Worm (Caenorhabditis elegans): ENCODE measurements around the gene best-17.

The best-17 gene

ce11 chrIII:595449-595848 is 14.0 kb downstream of the best-17 start:
- TF ChIP-seq egl-27 (tag; optimal IDR thresholded peaks at IDR 0.05) (no peak), aly-2 (tag; optimal IDR thresholded peaks at IDR 0.05) (no peak), ceh-28 (tag; optimal IDR thresholded peaks at IDR 0.05) (no peak), ztf-4 (tag; optimal IDR thresholded peaks at IDR 0.05) (no peak), egl-5 (tag; optimal IDR thresholded peaks at IDR 0.05) (no peak), nhr-43 (tag; optimal IDR thresholded peaks at IDR 0.05; ENCODE audit: poor library complexity, severe bottlenecking) (no peak), fkh-10 (GFP tag; optimal IDR thresholded peaks at IDR 0.05) (no peak)

DNA sequence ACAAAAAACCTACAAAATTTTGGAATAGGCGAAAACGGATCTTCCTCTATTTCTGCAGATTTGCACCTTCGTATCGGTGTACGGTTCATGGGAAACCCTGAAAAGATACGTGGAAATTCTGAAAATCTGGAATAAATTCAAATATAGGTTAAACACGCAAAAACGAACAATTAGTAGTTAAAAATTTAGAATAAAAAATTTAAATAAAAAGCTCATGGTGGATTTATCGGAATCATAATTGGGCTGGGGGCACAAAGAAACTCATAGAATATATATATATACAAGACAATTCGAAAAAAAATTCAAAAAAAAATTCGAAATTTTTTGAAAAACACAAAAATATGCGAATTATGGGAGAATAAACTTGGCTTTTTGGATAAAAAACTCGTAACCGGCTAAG is 22.4 kb downstream of the best-17 start, which contains the start of gene helq-1:
TSS of gene helq-1 (minus strand) at position 101 of the 400 bp plus-strand sequence.
- TF ChIP-seq nhr-28 (tag; optimal IDR thresholded peaks at IDR 0.05) (no peak), nhr-237 (tag; optimal IDR thresholded peaks at IDR 0.05) (no peak), unc-62 (GFP tag; optimal IDR thresholded peaks at IDR 0.05) (no peak), ztf-4 (tag; optimal IDR thresholded peaks at IDR 0.05) (no peak), nhr-76 (tag; optimal IDR thresholded peaks at IDR 0.05) (no peak), fkh-10 (GFP tag; optimal IDR thresholded peaks at IDR 0.05) (no peak), fos-1 (tag; optimal IDR thresholded peaks at IDR 0.05) (no peak), jun-1 (tag; optimal IDR thresholded peaks at IDR 0.05) (no peak), skn-1 (tag; optimal IDR thresholded peaks at IDR 0.05) (no peak), nhr-67 (tag; optimal IDR thresholded peaks at IDR 0.05) (no peak), nhr-77 (tag; optimal IDR thresholded peaks at IDR 0.05) (no peak), aly-2 (tag; optimal IDR thresholded peaks at IDR 0.05) (no peak), nfya-1 (tag; optimal IDR thresholded peaks at IDR 0.05; ENCODE audit: insufficient read depth) (no peak), nhr-43 (tag; optimal IDR thresholded peaks at IDR 0.05; ENCODE audit: poor library complexity, severe bottlenecking) (no peak)

- TF ChIP-seq ceh-16 (tag; optimal IDR thresholded peaks at IDR 0.05) (no peak), mdl-1 (tag; optimal IDR thresholded peaks at IDR 0.05) (no peak), eor-1 (tag; optimal IDR thresholded peaks at IDR 0.05) (no peak), daf-12 (tag; optimal IDR thresholded peaks at IDR 0.05) (no peak), elt-3 (tag; optimal IDR thresholded peaks at IDR 0.05) (no peak), snpc-4 (tag; optimal IDR thresholded peaks at IDR 0.05) (no peak), fkh-2 (tag; optimal IDR thresholded peaks at IDR 0.05) (no peak), nhr-67 (tag; optimal IDR thresholded peaks at IDR 0.05) (no peak), sea-2 (GFP tag; optimal IDR thresholded peaks at IDR 0.05) (no peak)
Observed at ce11 chrIII:577467-577866, 32.0 kb downstream of the best-17 start, which contains the start of gene gtf-2H5. Gene gtf-2H5, minus strand, starts transcription at chrIII:577567.

- no peak for TF ChIP-seq sea-2 (GFP tag; optimal IDR thresholded peaks at IDR 0.05)
- TF ChIP-seq ztf-4 (tag; optimal IDR thresholded peaks at IDR 0.05) = no peak
- no peak for TF ChIP-seq nhr-12 (tag; optimal IDR thresholded peaks at IDR 0.05)
- no peak for TF ChIP-seq nhr-28 (tag; optimal IDR thresholded peaks at IDR 0.05)
- TF ChIP-seq lin-15B (tag; optimal IDR thresholded peaks at IDR 0.05) = no peak
- no peak for TF ChIP-seq ceh-82 (tag; optimal IDR thresholded peaks at IDR 0.05)
- TF ChIP-seq nhr-76 (tag; optimal IDR thresholded peaks at IDR 0.05) = no peak
- TF ChIP-seq lin-39 (tag; optimal IDR thresholded peaks at IDR 0.05) = no peak
- TF ChIP-seq tbx-2 (tag; optimal IDR thresholded peaks at IDR 0.05) = no peak
Observed at ce11 chrIII:576555-576954, 32.9 kb downstream of the best-17 start.

DNA sequence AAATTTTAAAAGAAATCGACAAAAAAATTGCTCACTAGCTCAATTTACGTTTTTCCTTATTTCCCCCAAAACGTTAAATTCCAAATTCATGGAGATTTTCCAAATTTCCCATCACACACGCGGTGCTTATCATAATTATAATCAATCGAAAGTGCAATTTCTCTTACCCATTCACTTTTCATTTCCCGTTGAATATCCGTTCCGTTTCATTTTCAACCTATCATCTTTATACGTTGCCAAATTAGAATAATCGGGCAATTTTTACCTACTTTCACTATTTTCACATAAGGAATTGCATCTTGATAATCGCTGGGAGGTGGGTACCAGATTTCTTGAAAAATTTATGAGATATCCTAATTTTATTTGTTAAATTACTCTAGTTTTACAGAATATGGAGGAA is 40.6 kb downstream of the best-17 start:
- TF ChIP-seq nhr-25 (tag; optimal IDR thresholded peaks at IDR 0.05) (no peak), daf-12 (tag; optimal IDR thresholded peaks at IDR 0.05) (no peak)

DNA sequence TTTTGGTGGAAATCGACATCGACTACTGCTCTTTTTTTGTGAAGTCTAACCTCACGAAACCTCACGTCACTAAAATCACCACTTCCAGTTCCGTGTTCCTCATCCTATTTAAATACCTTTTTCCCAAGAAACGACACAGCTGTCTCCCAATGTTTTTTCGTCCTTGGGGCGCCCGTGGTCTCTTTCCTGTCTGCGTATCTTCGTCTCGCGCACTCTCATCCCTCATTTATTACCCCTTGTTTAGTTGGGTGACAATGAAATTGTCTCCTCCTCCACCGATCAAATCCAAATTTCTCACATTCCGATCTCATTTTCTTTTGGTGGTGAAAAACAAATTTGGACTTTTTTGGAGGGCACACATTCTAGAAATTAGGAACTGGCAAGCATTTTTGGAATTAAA is 44.7 kb downstream of the best-17 start:
- no peak for TF ChIP-seq nhr-237 (tag; optimal IDR thresholded peaks at IDR 0.05)
- peak; percentile 77 for TF ChIP-seq egl-5 (tag; optimal IDR thresholded peaks at IDR 0.05)
- TF ChIP-seq nhr-43 (tag; optimal IDR thresholded peaks at IDR 0.05; ENCODE audit: poor library complexity, severe bottlenecking) = no peak
- TF ChIP-seq unc-39 (tag; optimal IDR thresholded peaks at IDR 0.05) = no peak
- no peak for TF ChIP-seq snpc-4 (tag; optimal IDR thresholded peaks at IDR 0.05)
- peak; percentile 68 for TF ChIP-seq nhr-25 (tag; optimal IDR thresholded peaks at IDR 0.05)
- peak; percentile 13 for TF ChIP-seq nhr-23 (tag; optimal IDR thresholded peaks at IDR 0.05)

All from whole organism, L3 larva.